Worm (Caenorhabditis elegans): Measurements from ENCODE around the gene nep-4.

DNA sequence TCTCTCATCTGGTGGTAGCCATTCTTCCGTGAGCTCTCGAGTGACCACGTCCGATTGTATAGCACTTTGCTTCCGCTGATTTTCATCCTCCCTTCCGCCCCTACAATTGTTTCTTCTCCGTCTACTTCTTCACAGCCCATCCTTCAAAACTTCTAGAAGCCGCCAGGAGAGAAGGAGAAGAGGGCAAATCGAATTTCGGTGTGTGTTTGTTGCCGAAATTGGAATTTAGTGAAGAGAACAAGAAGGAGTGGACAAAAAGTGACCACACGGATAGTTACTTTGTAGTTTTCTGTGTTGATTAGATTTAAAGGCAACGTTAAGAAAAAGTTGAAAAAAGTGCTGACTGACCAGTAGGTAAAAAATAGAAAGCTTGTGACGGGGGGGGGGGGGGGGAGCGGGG is 29.9 kb upstream of the nep-4 start:
- TF ChIP-seq daf-12 (tag; optimal IDR thresholded peaks at IDR 0.05) (no peak), lir-3 (tag; optimal IDR thresholded peaks at IDR 0.05) (no peak)

Measured in whole organism, L4 larva.